Worm (Caenorhabditis elegans): Measurements from ENCODE around the gene ints-2.

ce11 chrV:14179947-14180346, 5.5 kb upstream of the ints-2 start, which contains the start of gene ZC376.8:
- TF ChIP-seq flt-1 (GFP tag; IDR thresholded peaks at IDR 0.05) (no peak), ztf-29 (GFP tag; IDR thresholded peaks at IDR 0.05) (no peak), tab-1 (GFP tag; IDR thresholded peaks at IDR 0.05) (no peak), ref-1 (GFP tag; conservative IDR thresholded peaks at IDR 0.05) (no peak), ztf-23 (GFP tag; IDR thresholded peaks at IDR 0.05) (no peak), T22C8.4 (GFP tag; IDR thresholded peaks at IDR 0.05) (no peak)

Data from whole organism, midembryonic.